Fruit fly (Drosophila melanogaster): ENCODE measurements around the gene ss.

DNA sequence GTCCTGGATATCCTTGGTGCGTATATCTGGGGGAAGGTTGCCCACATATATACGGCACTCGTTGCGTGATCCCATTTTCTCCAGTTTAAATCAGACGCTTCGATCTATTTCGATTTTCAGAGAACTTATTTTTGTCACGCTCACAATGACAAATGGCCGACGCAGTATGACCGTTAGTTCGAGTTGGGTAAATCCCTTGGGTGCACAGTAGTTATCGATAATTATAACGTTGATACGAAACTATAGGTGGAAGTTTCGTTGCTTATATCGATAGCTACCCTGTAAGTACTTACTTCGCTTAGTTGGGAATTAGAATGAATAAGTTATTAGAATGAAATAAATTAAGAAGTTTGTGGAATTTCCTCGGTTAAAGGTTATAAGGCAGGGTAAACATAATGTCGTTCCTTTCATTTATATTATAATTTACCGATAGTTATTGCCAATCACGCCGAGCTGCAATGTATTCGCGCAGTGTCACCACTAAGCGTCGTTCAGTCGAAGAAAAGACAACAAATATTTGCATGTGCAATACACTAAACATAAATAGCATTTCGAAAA, 61.6 kb downstream of the ss start, which contains the start of the genes SF2 and pad:
- TF ChIP-seq Mio (GFP tag; optimal IDR thresholded peaks at IDR 0.05) (no peak), Hr83 (GFP tag; optimal IDR thresholded peaks at IDR 0.05; ENCODE audit: poor library complexity, severe bottlenecking) (no peak)
